Worm (Caenorhabditis elegans): ENCODE data around the gene mct-3.

mct-3 gene

ce11 chrX:13811929-13812328 lies 40.8 kb upstream of the mct-3 start:
- peak; percentile 44 for TF ChIP-seq egl-5 (tag; optimal IDR thresholded peaks at IDR 0.05)
- TF ChIP-seq hmg-11 (tag; optimal IDR thresholded peaks at IDR 0.05) = peak; percentile 35
- TF ChIP-seq lin-39 (tag; optimal IDR thresholded peaks at IDR 0.05) = peak; percentile 1
- peak; percentile 57 for TF ChIP-seq pha-4 (tag; optimal IDR thresholded peaks at IDR 0.05)
- TF ChIP-seq ceh-28 (tag; optimal IDR thresholded peaks at IDR 0.05) = no peak
- peak; percentile 44 for TF ChIP-seq nfya-1 (tag; optimal IDR thresholded peaks at IDR 0.05; ENCODE audit: insufficient read depth)

- TF ChIP-seq pqm-1 (tag; optimal IDR thresholded peaks at IDR 0.05) = peak; percentile 26
- no peak for TF ChIP-seq tbx-2 (tag; optimal IDR thresholded peaks at IDR 0.05)
These were observed 33.9 kb upstream of the mct-3 start for ce11 chrX:13818791-13819190.

DNA sequence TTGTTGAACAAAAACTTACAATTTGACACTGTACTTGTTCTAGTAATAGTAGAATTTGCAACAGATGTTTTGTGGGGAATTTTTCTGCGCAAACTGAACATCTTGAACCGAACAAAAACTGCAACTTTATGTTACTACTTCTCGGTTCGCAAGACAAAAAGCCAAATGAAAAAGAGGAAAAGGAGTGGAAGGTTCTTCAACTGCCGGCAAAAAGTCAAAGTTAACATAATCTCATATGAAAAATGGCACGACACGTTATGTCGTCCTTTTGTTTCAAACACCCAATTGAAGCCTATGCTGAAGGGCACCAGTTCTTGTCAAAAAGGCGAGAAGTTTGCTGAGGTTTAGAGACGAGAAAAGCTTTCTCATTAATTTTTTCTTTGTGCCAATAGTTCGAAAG lies 29.2 kb upstream of the mct-3 start, which contains the start of gene twk-23:
Gene twk-23 (minus strand): TSS at position 101 of the 400 bp plus-strand sequence.
- TF ChIP-seq nhr-25 (tag; optimal IDR thresholded peaks at IDR 0.05) (no peak), pqm-1 (tag; optimal IDR thresholded peaks at IDR 0.05) (no peak), daf-12 (tag; optimal IDR thresholded peaks at IDR 0.05) (no peak), snpc-4 (tag; optimal IDR thresholded peaks at IDR 0.05) (no peak), nhr-11 (tag; optimal IDR thresholded peaks at IDR 0.05) (no peak), ztf-4 (tag; optimal IDR thresholded peaks at IDR 0.05) (no peak), ceh-82 (tag; optimal IDR thresholded peaks at IDR 0.05) (no peak), nhr-237 (tag; optimal IDR thresholded peaks at IDR 0.05) (no peak), nhr-43 (tag; optimal IDR thresholded peaks at IDR 0.05; ENCODE audit: poor library complexity, severe bottlenecking) (no peak), elt-3 (tag; optimal IDR thresholded peaks at IDR 0.05) (no peak), unc-39 (tag; optimal IDR thresholded peaks at IDR 0.05) (no peak), fkh-10 (GFP tag; optimal IDR thresholded peaks at IDR 0.05) (no peak), fkh-2 (tag; optimal IDR thresholded peaks at IDR 0.05) (no peak), nhr-67 (tag; optimal IDR thresholded peaks at IDR 0.05) (no peak)

DNA sequence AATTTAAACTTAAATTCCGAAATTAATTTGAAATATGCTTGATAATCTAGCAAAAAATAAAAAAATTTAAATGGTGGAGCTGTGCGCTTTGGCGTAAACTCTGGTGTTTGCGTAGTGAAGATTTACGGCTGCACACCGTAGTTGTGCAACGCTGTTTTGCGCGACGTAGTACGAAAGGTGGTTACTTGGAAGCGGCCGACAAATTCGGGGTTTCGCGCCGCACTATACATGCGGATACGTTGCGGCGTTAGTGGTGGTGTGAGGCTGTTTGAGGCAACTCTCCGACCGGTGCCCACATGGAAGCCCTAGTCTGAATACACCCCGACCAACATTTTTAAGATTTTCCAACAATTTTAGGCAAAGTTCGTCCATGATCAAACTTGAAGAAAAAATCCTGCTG lies 19.3 kb upstream of the mct-3 start:
- TF ChIP-seq lin-39 (tag; optimal IDR thresholded peaks at IDR 0.05) (no peak), nhr-77 (tag; optimal IDR thresholded peaks at IDR 0.05) (no peak), egl-27 (tag; optimal IDR thresholded peaks at IDR 0.05) (no peak), sea-2 (GFP tag; optimal IDR thresholded peaks at IDR 0.05) (no peak), unc-62 (GFP tag; optimal IDR thresholded peaks at IDR 0.05) (no peak), fkh-10 (GFP tag; optimal IDR thresholded peaks at IDR 0.05) (no peak), zag-1 (tag; optimal IDR thresholded peaks at IDR 0.05) (no peak), unc-39 (tag; optimal IDR thresholded peaks at IDR 0.05) (no peak), nhr-12 (tag; optimal IDR thresholded peaks at IDR 0.05) (no peak), nhr-11 (tag; optimal IDR thresholded peaks at IDR 0.05) (no peak), fkh-2 (tag; optimal IDR thresholded peaks at IDR 0.05) (no peak), pqm-1 (tag; optimal IDR thresholded peaks at IDR 0.05) (no peak), ztf-11 (tag; optimal IDR thresholded peaks at IDR 0.05) (no peak), nhr-28 (tag; optimal IDR thresholded peaks at IDR 0.05) (no peak), ztf-4 (tag; optimal IDR thresholded peaks at IDR 0.05) (no peak), elt-2 (tag; optimal IDR thresholded peaks at IDR 0.05) (no peak), ZK546.5 (tag; optimal IDR thresholded peaks at IDR 0.05) (no peak)

- no peak for TF ChIP-seq ceh-9 (tag; optimal IDR thresholded peaks at IDR 0.05)
- no peak for TF ChIP-seq nhr-76 (tag; optimal IDR thresholded peaks at IDR 0.05)
These were observed 18.6 kb upstream of the mct-3 start, which contains the start of gene F19D8.2 for ce11 chrX:13834127-13834526. Gene F19D8.2, plus strand, starts transcription at chrX:13834427.

ce11 chrX:13838019-13838418 lies 14.7 kb upstream of the mct-3 start:
- no peak for TF ChIP-seq nhr-77 (tag; optimal IDR thresholded peaks at IDR 0.05)
- no peak for TF ChIP-seq lin-39 (tag; optimal IDR thresholded peaks at IDR 0.05)
- TF ChIP-seq lin-15B (tag; optimal IDR thresholded peaks at IDR 0.05) = no peak
- no peak for TF ChIP-seq tbx-2 (tag; optimal IDR thresholded peaks at IDR 0.05)
- TF ChIP-seq zag-1 (tag; optimal IDR thresholded peaks at IDR 0.05) = no peak
- TF ChIP-seq mml-1 (tag; optimal IDR thresholded peaks at IDR 0.05) = no peak
- TF ChIP-seq nhr-43 (tag; optimal IDR thresholded peaks at IDR 0.05; ENCODE audit: poor library complexity, severe bottlenecking) = no peak
- TF ChIP-seq snpc-4 (tag; optimal IDR thresholded peaks at IDR 0.05) = no peak
- TF ChIP-seq nhr-23 (tag; optimal IDR thresholded peaks at IDR 0.05) = no peak
- TF ChIP-seq nhr-12 (tag; optimal IDR thresholded peaks at IDR 0.05) = no peak
- TF ChIP-seq elt-2 (tag; optimal IDR thresholded peaks at IDR 0.05) = no peak

Data from whole organism, L3 larva.